Fruit fly (Drosophila melanogaster) whole organism, prepupa: ENCODE measurements around the gene CG32299.

Experiments
- CG10669 ChIP-seq: fragments of 200-800 bp; sonication (Bioruptor generic); optimal IDR thresholded peaks from 3 replicates; lab custom pipeline; 2018; ENCODE audit warnings: missing biosample characterization, mild to moderate bottlenecking, missing genetic modification characterization, moderate library complexity
- CG11294 ChIP-seq: fragments of 200-800 bp; sonication (Bioruptor generic); IDR thresholded peaks from 2 replicates; pipeline ENCODE4 v1.3.6; 2022; ENCODE audit warnings: missing biosample characterization, missing genetic modification characterization
- CG11762 ChIP-seq: fragments of 200-800 bp; sonication (Bioruptor generic); optimal IDR thresholded peaks from 3 replicates; lab custom pipeline; 2016; ENCODE audit warnings: missing biosample characterization, missing genetic modification characterization; ENCODE audit not compliant: insufficient read depth
- CG11902 ChIP-seq: fragments of 200-800 bp; sonication (Bioruptor generic); optimal IDR thresholded peaks from 3 replicates; lab custom pipeline; 2016; ENCODE audit warnings: missing biosample characterization, missing genetic modification characterization
- CG15336 ChIP-seq: fragments of 200-800 bp; sonication (Bioruptor generic); IDR thresholded peaks from 2 replicates; pipeline ENCODE4 v1.3.6; 2022; ENCODE audit warnings: missing biosample characterization, missing genetic modification characterization
- CG16779 ChIP-seq: fragments of 200-800 bp; sonication (Bioruptor generic); optimal IDR thresholded peaks from 3 replicates; lab custom pipeline; 2017; ENCODE audit warnings: missing biosample characterization, mild to moderate bottlenecking, missing genetic modification characterization
- CG3032 ChIP-seq: fragments of 200-800 bp; optimal IDR thresholded peaks from 2 replicates; lab custom pipeline; 2019; ENCODE audit warnings: missing biosample characterization, mild to moderate bottlenecking, missing genetic modification characterization, moderate library complexity
- CG32006 ChIP-seq: fragments of 200-800 bp; sonication (Bioruptor generic); optimal IDR thresholded peaks from 3 replicates; lab custom pipeline; 2017; ENCODE audit warnings: missing biosample characterization, mild to moderate bottlenecking, missing genetic modification characterization
- CG6163 ChIP-seq: fragments of 200-800 bp; sonication (Bioruptor generic); IDR thresholded peaks from 3 replicates; pipeline ENCODE4 v1.3.6; 2022; ENCODE audit warnings: missing biosample characterization, missing genetic modification characterization
- CG6808 ChIP-seq: fragments of 200-800 bp; sonication (Bioruptor generic); optimal IDR thresholded peaks from 3 replicates; lab custom pipeline; 2017; ENCODE audit warnings: missing biosample characterization, missing genetic modification characterization, mild to moderate bottlenecking, moderate library complexity, missing genetic modification reagents
- CG6854 ChIP-seq: fragments of 200-800 bp; sonication (Bioruptor generic); optimal IDR thresholded peaks from 2 replicates; lab custom pipeline; 2017; ENCODE audit warnings: missing biosample characterization, mild to moderate bottlenecking, missing genetic modification characterization
- CG7368 ChIP-seq: fragments of 200-800 bp; sonication (Bioruptor generic); optimal IDR thresholded peaks from 3 replicates; lab custom pipeline; 2016; ENCODE audit warnings: missing biosample characterization, missing genetic modification characterization
- CG8119 ChIP-seq: fragments of 200-800 bp; sonication (Bioruptor generic); IDR thresholded peaks from 3 replicates; pipeline ENCODE4 v1.3.6; 2022; ENCODE audit warnings: missing biosample characterization, missing genetic modification characterization
- CG9139 ChIP-seq: fragments of 200-800 bp; sonication (Bioruptor generic); optimal IDR thresholded peaks from 3 replicates; lab custom pipeline; 2017; ENCODE audit warnings: missing biosample characterization, mild to moderate bottlenecking, missing genetic modification characterization
- Eip75B ChIP-seq: fragments of 200-800 bp; sonication (Bioruptor generic); optimal IDR thresholded peaks from 3 replicates; lab custom pipeline; 2016; ENCODE audit warnings: missing biosample characterization, missing genetic modification characterization
- Eip78C ChIP-seq: fragments of 200-800 bp; sonication (Bioruptor generic); peaks from one replicate; lab custom pipeline; 2016; ENCODE audit warnings: missing biosample characterization, missing genetic modification characterization
- Eip93F ChIP-seq: fragments of 200-800 bp; sonication (Bioruptor generic); optimal IDR thresholded peaks from 2 replicates; lab custom pipeline; 2016; ENCODE audit warnings: missing biosample characterization, mild to moderate bottlenecking, missing genetic modification characterization
- Ets21C ChIP-seq: fragments of 200-800 bp; sonication (Bioruptor generic); optimal IDR thresholded peaks from 3 replicates; lab custom pipeline; 2016; ENCODE audit warnings: missing biosample characterization, missing genetic modification characterization
- Ets96B ChIP-seq: fragments of 200-800 bp; optimal IDR thresholded peaks from 2 replicates; lab custom pipeline; 2019; ENCODE audit warnings: missing biosample characterization, mild to moderate bottlenecking, missing genetic modification characterization, moderate library complexity
- Hr38 ChIP-seq: sonication (Bioruptor generic); optimal IDR thresholded peaks from 2 replicates; lab custom pipeline; 2016; ENCODE audit warnings: missing biosample characterization, missing genetic modification characterization
- Hr39 ChIP-seq: fragments of 200-800 bp; sonication (Bioruptor generic); optimal IDR thresholded peaks from 2 replicates; lab custom pipeline; 2016; ENCODE audit warnings: missing biosample characterization, missing genetic modification characterization
- Met ChIP-seq: fragments of 200-800 bp; sonication (Bioruptor generic); optimal IDR thresholded peaks from 3 replicates; lab custom pipeline; 2016; ENCODE audit warnings: missing biosample characterization, missing genetic modification characterization
- Sox14 ChIP-seq: fragments of 200-800 bp; sonication (Bioruptor generic); optimal IDR thresholded peaks from 3 replicates; lab custom pipeline; 2016; ENCODE audit warnings: missing biosample characterization, missing genetic modification characterization
- achi ChIP-seq: fragments of 200-800 bp; sonication (Bioruptor generic); optimal IDR thresholded peaks from 3 replicates; lab custom pipeline; 2016; ENCODE audit warnings: missing biosample characterization, missing genetic modification characterization
- acj6 ChIP-seq: fragments of 200-800 bp; sonication (Bioruptor generic); optimal IDR thresholded peaks from 3 replicates; lab custom pipeline; 2016; ENCODE audit warnings: missing biosample characterization, missing genetic modification characterization
- cyc ChIP-seq: fragments of 200-800 bp; sonication (Bioruptor generic); optimal IDR thresholded peaks from 3 replicates; lab custom pipeline; 2016; ENCODE audit warnings: missing biosample characterization, missing genetic modification characterization
- dac ChIP-seq: fragments of 200-800 bp; sonication (Bioruptor generic); optimal IDR thresholded peaks from 2 replicates; lab custom pipeline; 2017; ENCODE audit warnings: missing biosample characterization, mild to moderate bottlenecking, missing genetic modification characterization
- dsx ChIP-seq: fragments of 200-800 bp; optimal IDR thresholded peaks from 3 replicates; lab custom pipeline; 2019; ENCODE audit warnings: missing biosample characterization, mild to moderate bottlenecking, missing genetic modification characterization, moderate library complexity; ENCODE audit not compliant: poor library complexity, severe bottlenecking
- eg ChIP-seq: fragments of 200-800 bp; sonication (Bioruptor generic); IDR thresholded peaks from 3 replicates; pipeline ENCODE4 v1.3.6; 2022; ENCODE audit warnings: missing biosample characterization, missing genetic modification characterization
- esn ChIP-seq: fragments of 200-800 bp; sonication (Bioruptor generic); optimal IDR thresholded peaks from 2 replicates; lab custom pipeline; 2016; ENCODE audit warnings: missing biosample characterization, mild to moderate bottlenecking, missing genetic modification characterization, moderate library complexity
- fd59A ChIP-seq: fragments of 200-800 bp; sonication (Bioruptor generic); optimal IDR thresholded peaks from 2 replicates; lab custom pipeline; 2017; ENCODE audit warnings: missing biosample characterization, mild to moderate bottlenecking, missing genetic modification characterization, missing genetic modification reagents
- fd85E ChIP-seq: fragments of 200-800 bp; sonication (Bioruptor generic); optimal IDR thresholded peaks from 3 replicates; lab custom pipeline; 2016; ENCODE audit warnings: missing biosample characterization, missing genetic modification characterization
- fkh ChIP-seq: fragments of 200-800 bp; sonication (Bioruptor generic); optimal IDR thresholded peaks from 3 replicates; lab custom pipeline; 2017; ENCODE audit warnings: missing biosample characterization, mild to moderate bottlenecking, missing genetic modification characterization, moderate library complexity
- net ChIP-seq: fragments of 200-800 bp; sonication (Bioruptor generic); optimal IDR thresholded peaks from 3 replicates; lab custom pipeline; 2016; ENCODE audit warnings: missing biosample characterization, missing genetic modification characterization
- pdm3 ChIP-seq: fragments of 200-800 bp; sonication (Bioruptor generic); optimal IDR thresholded peaks from 3 replicates; lab custom pipeline; 2016; ENCODE audit warnings: missing biosample characterization, missing genetic modification characterization
- spab ChIP-seq: fragments of 200-800 bp; sonication (Bioruptor generic); optimal IDR thresholded peaks from 2 replicates; lab custom pipeline; 2017; ENCODE audit warnings: missing biosample characterization, mild to moderate bottlenecking, missing genetic modification characterization, missing genetic modification reagents
- ss ChIP-seq, 2 experiments: fragments of 200-800 bp; sonication (Bioruptor generic); optimal IDR thresholded peaks; 2 replicates in 1 of 2; 3 replicates in 1 of 2; lab custom pipeline; 2017 to 2018; ENCODE audit warnings: mild to moderate bottlenecking in 2 of 2, missing biosample characterization in 2 of 2, missing genetic modification characterization in 2 of 2, moderate library complexity in 1 of 2
- topi ChIP-seq: fragments of 200-800 bp; sonication (Bioruptor generic); optimal IDR thresholded peaks from 3 replicates; lab custom pipeline; 2016; ENCODE audit warnings: missing biosample characterization, missing genetic modification characterization
- vri ChIP-seq: fragments of 200-800 bp; sonication (Bioruptor generic); optimal IDR thresholded peaks from 3 replicates; lab custom pipeline; 2016; ENCODE audit warnings: missing biosample characterization, mild to moderate bottlenecking, missing genetic modification characterization

Gene CG32299

dm6 chr3L:2436754-2437335, 46.1 kb upstream of the CG32299 start:
- TF ChIP-seq CG9139 (no peak), fd85E (GFP tag; lab: Kevin White, UChicago) (no peak), CG11294 (GFP tag; lab: Robert Waterston, UW) (no peak), Eip78C (GFP tag; lab: Kevin White, UChicago) (peak; percentile 11), Ets96B (tag; lab: Kevin White, UChicago) (no peak), Eip75B (GFP tag; lab: Kevin White, UChicago) (no peak)
- TF ChIP-seq, all 60 proteins: peak for 1

- TF ChIP-seq achi (GFP tag; lab: Kevin White, UChicago) (no peak), dsx (GFP tag; lab: Kevin White, UChicago) (no peak), CG32006 (GFP tag; lab: Kevin White, UChicago) (peak; percentile 12), esn (GFP tag; lab: Kevin White, UChicago) (no peak), Eip78C (GFP tag; lab: Kevin White, UChicago) (no peak), eg (GFP tag; lab: Robert Waterston, UW) (peak; percentile 35; the same call in 1 of the 3 replicates), topi (GFP tag; lab: Kevin White, UChicago) (no peak), pdm3 (GFP tag; lab: Kevin White, UChicago) (no peak), CG7368 (GFP tag; lab: Kevin White, UChicago) (no peak), Hr39 (GFP tag; lab: Kevin White, UChicago) (no peak), Hr38 (GFP tag; lab: Kevin White, UChicago) (no peak), CG3032 (tag; lab: Kevin White, UChicago) (no peak), spab (no peak), CG9139 (no peak), Eip93F (GFP tag; lab: Kevin White, UChicago) (no peak), net (GFP tag; lab: Kevin White, UChicago) (no peak), vri (GFP tag; lab: Kevin White, UChicago) (no peak), CG6163 (GFP tag; lab: Robert Waterston, UW) (no peak), CG16779 (tag; lab: Kevin White, UChicago) (no peak), fd59A (GFP tag; lab: Kevin White, UChicago) (no peak), CG15336 (GFP tag; lab: Robert Waterston, UW) (peak; percentile 50), cyc (GFP tag; lab: Kevin White, UChicago) (no peak), acj6 (GFP tag; lab: Kevin White, UChicago) (no peak), CG8119 (peak; percentile 57), Ets21C (GFP tag; lab: Kevin White, UChicago) (no peak), Sox14 (GFP tag; lab: Kevin White, UChicago) (no peak), Met (GFP tag; lab: Kevin White, UChicago) (no peak)
These were observed 43.4 kb upstream of the CG32299 start for dm6 chr3L:2434179-2434578.

DNA sequence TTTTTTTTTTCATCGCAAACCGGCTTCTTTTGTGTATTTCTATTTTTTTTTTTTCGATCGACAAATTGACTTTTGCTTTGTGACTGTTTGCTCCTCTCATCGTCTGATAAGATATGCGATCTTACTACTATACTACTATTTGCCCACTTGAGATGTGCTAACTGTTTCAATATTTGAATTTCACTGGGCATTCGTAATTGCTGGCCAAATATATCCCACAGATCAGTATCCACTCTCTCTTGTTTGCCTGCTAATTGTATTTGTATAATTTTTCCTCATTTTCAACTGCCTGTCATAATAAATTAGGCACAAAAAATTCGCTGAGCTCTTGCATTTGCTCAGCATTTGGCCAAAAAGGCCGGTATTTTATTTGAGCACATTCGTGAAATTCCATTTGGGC, 42.6 kb upstream of the CG32299 start:
- TF ChIP-seq CG10669 (GFP tag; lab: Kevin White, UChicago) = peak; percentile 37
- peak; percentile 45 for TF ChIP-seq Eip78C (GFP tag; lab: Kevin White, UChicago)
- TF ChIP-seq CG9139 = peak; percentile 21
- TF ChIP-seq CG7368 (GFP tag; lab: Kevin White, UChicago) = no peak
- no peak for TF ChIP-seq CG11902
- TF ChIP-seq CG6163 (GFP tag; lab: Robert Waterston, UW) = 0 out of 3 replicates have a peak, but pooled peaks have one; percentile 19
- no peak for TF ChIP-seq CG6854
- TF ChIP-seq fkh (GFP tag; lab: Kevin White, UChicago) = peak; percentile 79
- TF ChIP-seq CG6808 (GFP tag; lab: Kevin White, UChicago) = peak; percentile 10
- TF ChIP-seq CG11762 (GFP tag; lab: Kevin White, UChicago) = no peak
- TF ChIP-seq ss (GFP tag; optimal IDR thresholded peaks at IDR 0.05; lab: Kevin White, UChicago) = peak in 1 of 2 experiments; percentile 22
- peak; percentile 21 for TF ChIP-seq spab
- peak; percentile 16; the same call in 1 of the 3 replicates for TF ChIP-seq eg (GFP tag; lab: Robert Waterston, UW)
- no peak for TF ChIP-seq dac
